Fruit fly (Drosophila melanogaster) S2 (cell line): ENCODE measurements around the gene CG43345.

Experiments used
- CG8478 ChIP-seq: fragments of >200 bp; optimal IDR thresholded peaks from 2 replicates; lab custom pipeline; 2018
- CTCF ChIP-seq, 2 experiments: fragments of >200 bp; optimal IDR thresholded peaks; 2 replicates each; lab custom pipeline; 2018

- no peak for TF ChIP-seq CG8478
- TF ChIP-seq CTCF (optimal IDR thresholded peaks at IDR 0.05; lab: Kevin White, UChicago): no peak
Observed at dm6 chr2L:21169160-21169624, 811 bp upstream of the CG43345 start.
